Fruit fly (Drosophila melanogaster) whole organism: ENCODE results near the gene alpha-Est1.

ENCODE experiments used
- CG8478 ChIP-seq: fragments of >200 bp; optimal IDR thresholded peaks from 2 replicates; lab custom pipeline; 2018; ENCODE audit warnings: inconsistent platforms
- EcR ChIP-seq, 2 experiments: fragments of >200 bp; optimal IDR thresholded peaks; 2 replicates each; lab custom pipeline; 2017; ENCODE audit warnings: missing biosample characterization in 2 of 2, missing genetic modification characterization in 2 of 2, missing genetic modification reagents in 2 of 2
- psq ChIP-seq: fragments of >200 bp; optimal IDR thresholded peaks from 2 replicates; lab custom pipeline; 2017

DNA sequence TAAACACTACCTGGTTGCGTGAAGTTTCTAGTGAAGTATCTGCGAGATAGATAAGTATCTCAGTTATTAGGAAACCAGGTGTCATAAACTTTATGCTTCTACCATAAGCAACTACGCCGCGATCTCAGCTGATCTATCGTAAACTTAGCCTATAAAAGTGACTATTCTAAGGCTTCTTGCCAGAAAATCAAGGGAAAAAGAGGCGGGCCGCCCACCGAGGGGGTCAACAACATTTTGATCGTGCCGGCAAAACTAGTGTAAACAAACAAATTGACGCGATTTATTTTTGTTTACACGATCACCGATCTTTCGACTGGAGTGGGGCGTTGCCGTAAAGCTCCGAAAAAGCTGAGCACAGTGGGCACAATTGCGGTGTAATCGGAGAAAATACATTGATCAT, 24.8 kb downstream of the alpha-Est1 start:
- TF ChIP-seq CG8478 (lab: Kevin White, UChicago) (no peak), psq (lab: Kevin White, UChicago) (no peak), EcR (GFP tag; optimal IDR thresholded peaks at IDR 0.05; lab: Kevin White, UChicago) (no peak)
